Comparison of ENCODE assay signal across 1 fruit fly cellular context in the genomic region with DNA sequence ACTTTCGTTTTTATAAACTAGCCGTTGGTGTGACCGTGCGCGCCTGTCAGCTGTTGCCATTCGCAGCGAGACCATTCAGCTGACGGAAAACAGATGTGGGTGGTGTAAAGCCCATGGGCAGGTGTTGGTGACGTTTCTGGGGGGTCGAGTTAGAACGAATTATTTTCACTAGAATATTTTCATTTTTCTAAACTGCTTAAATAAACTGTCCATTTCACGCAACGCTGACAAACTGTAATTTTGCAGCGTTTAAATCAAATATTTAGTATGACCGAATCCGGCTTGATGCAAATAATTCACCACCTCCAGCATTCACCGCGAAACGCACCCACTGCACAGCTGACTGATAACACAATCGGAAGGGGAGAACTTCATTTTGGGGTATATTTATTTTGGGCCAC.
TF ChIP-seq lines count a peak whose summit lies in the region.

A gene (minus strand): TSS at position 199 of the 401 bp plus-strand sequence.
A gene (plus strand): TSS at position 261 of the 401 bp plus-strand sequence.

TF ChIP-seq in whole organism, embryonic, 481 proteins besides CTCF, POLR2A, EP300 and RAD21 (continued from another document and continues in another):
- TF ChIP-seq CG31224 (GFP tag; IDR thresholded peaks at IDR 0.05; lab: Robert Waterston, UW) (peak; percentile 76), GATAe (GFP tag; conservative IDR thresholded peaks at IDR 0.05; lab: Robert Waterston, UW) (peak; percentile 83), CG14965 (GFP tag; optimal IDR thresholded peaks at IDR 0.05; lab: Kevin White, UChicago; ENCODE audit: borderline replicate concordance) (peak; percentile 28), CG10366 (GFP tag; IDR thresholded peaks at IDR 0.05; lab: Robert Waterston, UW) (peak; percentile 89), zfh2 (GFP tag; optimal IDR thresholded peaks at IDR 0.05; lab: Kevin White, UChicago) (peak; percentile 95), Mad (GFP tag; optimal IDR thresholded peaks at IDR 0.05; lab: Kevin White, UChicago) (peak; percentile 79), lov (optimal IDR thresholded peaks at IDR 0.05; lab: Kevin White, UChicago) (no peak), lov (GFP tag; IDR thresholded peaks at IDR 0.05; lab: Robert Waterston, UW) (peak; percentile 82), Bteb2 (GFP tag; optimal IDR thresholded peaks at IDR 0.05; lab: Kevin White, UChicago) (peak; percentile 86), CG3995 (GFP tag; optimal IDR thresholded peaks at IDR 0.05; lab: Kevin White, UChicago) (peak; percentile 18), Spps (tag; optimal IDR thresholded peaks at IDR 0.05; lab: Kevin White, UChicago) (peak; percentile 37), chm (GFP tag; IDR thresholded peaks at IDR 0.05; lab: Robert Waterston, UW) (peak; percentile 89), Sry-δ (GFP tag; optimal IDR thresholded peaks at IDR 0.05; lab: Kevin White, UChicago) (peak; percentile 68), Six4 (GFP tag; optimal IDR thresholded peaks at IDR 0.05; lab: Kevin White, UChicago) (peak; percentile 75), tap (tag; optimal IDR thresholded peaks at IDR 0.05; lab: Kevin White, UChicago) (peak; percentile 31), Hey (tag; optimal IDR thresholded peaks at IDR 0.05; lab: Kevin White, UChicago) (no peak), CHES-1-like (GFP tag; optimal IDR thresholded peaks at IDR 0.05; lab: Kevin White, UChicago) (peak; percentile 93), CG10543 (GFP tag; optimal IDR thresholded peaks at IDR 0.05; lab: Kevin White, UChicago) (peak; percentile 76), CG14710 (tag; optimal IDR thresholded peaks at IDR 0.05; lab: Kevin White, UChicago) (peak; percentile 79), CG30020 (tag; optimal IDR thresholded peaks at IDR 0.05; lab: Kevin White, UChicago) (peak; percentile 44), dysf (GFP tag; IDR thresholded peaks at IDR 0.05; lab: Robert Waterston, UW) (peak; percentile 89), CG7928 (GFP tag; optimal IDR thresholded peaks at IDR 0.05; lab: Kevin White, UChicago) (peak; percentile 31), dmrt99B (tag; optimal IDR thresholded peaks at IDR 0.05; lab: Kevin White, UChicago) (peak; percentile 72), CG17186 (GFP tag; optimal IDR thresholded peaks at IDR 0.05; lab: Kevin White, UChicago) (peak; percentile 80), HLH54F (GFP tag; optimal IDR thresholded peaks at IDR 0.05; lab: Kevin White, UChicago) (peak; percentile 91), CG4707 (GFP tag; optimal IDR thresholded peaks at IDR 0.05; lab: Kevin White, UChicago) (no peak), CG4328 (GFP tag; optimal IDR thresholded peaks at IDR 0.05; lab: Kevin White, UChicago) (peak; percentile 61), btn (GFP tag; optimal IDR thresholded peaks at IDR 0.05; lab: Kevin White, UChicago) (peak; percentile 25), CG13894 (tag; optimal IDR thresholded peaks at IDR 0.05; lab: Kevin White, UChicago) (peak; percentile 68), CG12219 (GFP tag; optimal IDR thresholded peaks at IDR 0.05; lab: Kevin White, UChicago) (peak; percentile 62), crol (GFP tag; IDR thresholded peaks at IDR 0.05; lab: Robert Waterston, UW) (peak; percentile 43; the same call in 1 of the 2 replicates), crc (GFP tag; optimal IDR thresholded peaks at IDR 0.05; lab: Kevin White, UChicago) (peak; percentile 84), chinmo (GFP tag; IDR thresholded peaks at IDR 0.05; lab: Robert Waterston, UW; ENCODE audit: partially characterized antibody) (0 out of 4 replicates have a peak, but pooled peaks have one; percentile 27), nau (GFP tag; optimal IDR thresholded peaks at IDR 0.05; lab: Kevin White, UChicago) (no peak), gsb-n (tag; optimal IDR thresholded peaks at IDR 0.05; lab: Kevin White, UChicago) (peak; percentile 55), dan (GFP tag; IDR thresholded peaks at IDR 0.05; lab: Robert Waterston, UW) (no peak), Nf-YA (GFP tag; IDR thresholded peaks at IDR 0.05; lab: Robert Waterston, UW) (peak; percentile 79), ewg (GFP tag; optimal IDR thresholded peaks at IDR 0.05; lab: Kevin White, UChicago) (peak; percentile 72), CG13123 (GFP tag; optimal IDR thresholded peaks at IDR 0.05; lab: Kevin White, UChicago) (peak; percentile 71), h (optimal IDR thresholded peaks at IDR 0.05; lab: Kevin White, UChicago) (no peak), sna (GFP tag; IDR thresholded peaks at IDR 0.05; lab: Robert Waterston, UW; ENCODE audit: partially characterized antibody) (no peak), CG9215 (GFP tag; IDR thresholded peaks at IDR 0.05; lab: Robert Waterston, UW) (peak; percentile 86), Tbp (GFP tag; optimal IDR thresholded peaks at IDR 0.05; lab: Kevin White, UChicago) (no peak), CG10147 (GFP tag; optimal IDR thresholded peaks at IDR 0.05; lab: Kevin White, UChicago) (peak; percentile 70), CG34422 (GFP tag; IDR thresholded peaks at IDR 0.05; lab: Robert Waterston, UW) (peak; percentile 94), nerfin-1 (tag; optimal IDR thresholded peaks at IDR 0.05; lab: Kevin White, UChicago) (peak; percentile 57), CG32772 (GFP tag; IDR thresholded peaks at IDR 0.05; lab: Robert Waterston, UW) (peak; percentile 90), CG12391 (tag; optimal IDR thresholded peaks at IDR 0.05; lab: Kevin White, UChicago) (peak; percentile 80), CG10267 (tag; optimal IDR thresholded peaks at IDR 0.05; lab: Kevin White, UChicago) (peak; percentile 71), CG3065 (GFP tag; optimal IDR thresholded peaks at IDR 0.05; lab: Kevin White, UChicago) (peak; percentile 70), CG6689 (GFP tag; IDR thresholded peaks at IDR 0.05; lab: Robert Waterston, UW) (peak; percentile 84), tin (GFP tag; optimal IDR thresholded peaks at IDR 0.05; lab: Kevin White, UChicago) (peak; percentile 77), fd102C (GFP tag; optimal IDR thresholded peaks at IDR 0.05; lab: Kevin White, UChicago) (no peak), CG10654 (GFP tag; optimal IDR thresholded peaks at IDR 0.05; lab: Kevin White, UChicago) (peak; percentile 71), ranshi (GFP tag; IDR thresholded peaks at IDR 0.05; lab: Robert Waterston, UW) (peak; percentile 90), BEAF-32 (GFP tag; optimal IDR thresholded peaks at IDR 0.05; lab: Kevin White, UChicago) (peak; percentile 49), toy (GFP tag; IDR thresholded peaks at IDR 0.05; lab: Robert Waterston, UW) (peak; percentile 76), CG15514 (GFP tag; optimal IDR thresholded peaks at IDR 0.05; lab: Kevin White, UChicago) (peak; percentile 84), hbn (GFP tag; IDR thresholded peaks at IDR 0.05; lab: Robert Waterston, UW; ENCODE audit: partially characterized antibody) (no peak), CG4730 (GFP tag; IDR thresholded peaks at IDR 0.05; lab: Robert Waterston, UW) (peak; percentile 86), sens-2 (GFP tag; IDR thresholded peaks at IDR 0.05; lab: Robert Waterston, UW) (peak; percentile 70; the same call in 1 of the 2 replicates), Hmx (GFP tag; optimal IDR thresholded peaks at IDR 0.05; lab: Kevin White, UChicago) (peak; percentile 66), pum (GFP tag; optimal IDR thresholded peaks at IDR 0.05; lab: Kevin White, UChicago) (peak; percentile 91), CG8478 (optimal IDR thresholded peaks at IDR 0.05; lab: Kevin White, UChicago) (no peak), Dll (GFP tag; IDR thresholded peaks at IDR 0.05; lab: Robert Waterston, UW; ENCODE audit: partially characterized antibody) (no peak), gt (GFP tag; IDR thresholded peaks at IDR 0.05; lab: Robert Waterston, UW) (peak; percentile 68), dimm (GFP tag; IDR thresholded peaks at IDR 0.05; lab: Robert Waterston, UW) (0 out of 2 replicates have a peak, but pooled peaks have one; percentile 32), Optix (GFP tag; IDR thresholded peaks at IDR 0.05; lab: Robert Waterston, UW) (peak; percentile 88), Atf-2 (GFP tag; optimal IDR thresholded peaks at IDR 0.05; lab: Kevin White, UChicago) (peak; percentile 91), Ravus (GFP tag; IDR thresholded peaks at IDR 0.05; lab: Robert Waterston, UW) (peak; percentile 65), CG14667 (GFP tag; IDR thresholded peaks at IDR 0.05; lab: Robert Waterston, UW) (peak; percentile 84), Blimp-1 (GFP tag; optimal IDR thresholded peaks at IDR 0.05; lab: Kevin White, UChicago) (peak; percentile 92), Dad (GFP tag; optimal IDR thresholded peaks at IDR 0.05; lab: Kevin White, UChicago) (peak; percentile 89), CG8388 (GFP tag; optimal IDR thresholded peaks at IDR 0.05; lab: Kevin White, UChicago) (peak; percentile 71), CG9727 (GFP tag; optimal IDR thresholded peaks at IDR 0.05; lab: Kevin White, UChicago) (peak; percentile 80), CG4424 (GFP tag; optimal IDR thresholded peaks at IDR 0.05; lab: Kevin White, UChicago) (peak; percentile 84), CG13296 (GFP tag; optimal IDR thresholded peaks at IDR 0.05; lab: Kevin White, UChicago) (peak; percentile 69), sim (GFP tag; IDR thresholded peaks at IDR 0.05; lab: Robert Waterston, UW) (peak; percentile 62; the same call in 1 of the 2 replicates), HLHmδ (GFP tag; optimal IDR thresholded peaks at IDR 0.05; lab: Kevin White, UChicago) (no peak), HHEX (GFP tag; optimal IDR thresholded peaks at IDR 0.05; lab: Kevin White, UChicago) (peak; percentile 65), bowl (GFP tag; IDR thresholded peaks at IDR 0.05; lab: Robert Waterston, UW) (peak; percentile 79), CG2120 (GFP tag; optimal IDR thresholded peaks at IDR 0.05; lab: Kevin White, UChicago) (peak; percentile 96), NfI (GFP tag; optimal IDR thresholded peaks at IDR 0.05; lab: Kevin White, UChicago) (peak; percentile 85), stc (GFP tag; IDR thresholded peaks at IDR 0.05; lab: Robert Waterston, UW) (peak; percentile 92), schlank (tag; optimal IDR thresholded peaks at IDR 0.05; lab: Kevin White, UChicago) (peak; percentile 72), ro (GFP tag; IDR thresholded peaks at IDR 0.05; lab: Robert Waterston, UW) (peak; percentile 38; the same call in 1 of the 2 replicates), trh (GFP tag; optimal IDR thresholded peaks at IDR 0.05; lab: Kevin White, UChicago) (peak; percentile 61), peb (GFP tag; IDR thresholded peaks at IDR 0.05; lab: Robert Waterston, UW) (peak; percentile 77), CG10565 (GFP tag; optimal IDR thresholded peaks at IDR 0.05; lab: Kevin White, UChicago) (no peak), slbo (GFP tag; IDR thresholded peaks at IDR 0.05; lab: Robert Waterston, UW) (peak; percentile 95), tx (GFP tag; optimal IDR thresholded peaks at IDR 0.05; lab: Kevin White, UChicago) (peak; percentile 86), CG11247 (GFP tag; IDR thresholded peaks at IDR 0.05; lab: Robert Waterston, UW) (peak; percentile 90), CG5245 (GFP tag; optimal IDR thresholded peaks at IDR 0.05; lab: Kevin White, UChicago) (peak; percentile 71), Fer2 (tag; optimal IDR thresholded peaks at IDR 0.05; lab: Kevin White, UChicago) (peak; percentile 47), Eip74EF (GFP tag; optimal IDR thresholded peaks at IDR 0.05; lab: Kevin White, UChicago) (peak in 1 of 2 experiments; percentile 63), Deaf1 (tag; optimal IDR thresholded peaks at IDR 0.05; lab: Kevin White, UChicago) (peak; percentile 41), Ets97D (GFP tag; optimal IDR thresholded peaks at IDR 0.05; lab: Kevin White, UChicago) (peak; percentile 88), Ada2b (GFP tag; IDR thresholded peaks at IDR 0.05; lab: Robert Waterston, UW) (peak; percentile 88), CG17328 (GFP tag; IDR thresholded peaks at IDR 0.05; lab: Robert Waterston, UW) (peak; percentile 88), CG5180 (GFP tag; optimal IDR thresholded peaks at IDR 0.05; lab: Kevin White, UChicago) (peak; percentile 25), eyg (GFP tag; optimal IDR thresholded peaks at IDR 0.05; lab: Kevin White, UChicago) (peak; percentile 88), Opbp (GFP tag; IDR thresholded peaks at IDR 0.05; lab: Robert Waterston, UW; ENCODE audit: partially characterized antibody) (no peak), E2f1 (GFP tag; IDR thresholded peaks at IDR 0.05; lab: Robert Waterston, UW) (peak; percentile 89), ssp (GFP tag; IDR thresholded peaks at IDR 0.05; lab: Robert Waterston, UW) (peak; percentile 71), inv (GFP tag; IDR thresholded peaks at IDR 0.05; lab: Robert Waterston, UW; ENCODE audit: partially characterized antibody) (no peak), gcm2 (GFP tag; optimal IDR thresholded peaks at IDR 0.05; lab: Kevin White, UChicago) (peak; percentile 71), CG11560 (tag; IDR thresholded peaks at IDR 0.05; lab: Robert Waterston, UW) (peak; percentile 66; the same call in 2 of the 3 replicates), row (GFP tag; IDR thresholded peaks at IDR 0.05; lab: Robert Waterston, UW) (peak; percentile 95), CG12155 (GFP tag; optimal IDR thresholded peaks at IDR 0.05; lab: Kevin White, UChicago) (peak; percentile 92), Side (GFP tag; optimal IDR thresholded peaks at IDR 0.05; lab: Kevin White, UChicago) (peak; percentile 90), dm (GFP tag; optimal IDR thresholded peaks at IDR 0.05; lab: Kevin White, UChicago) (peak; percentile 85), tna (GFP tag; IDR thresholded peaks at IDR 0.05; lab: Robert Waterston, UW; ENCODE audit: partially characterized antibody) (no peak), MESR4 (GFP tag; optimal IDR thresholded peaks at IDR 0.05; lab: Kevin White, UChicago) (peak; percentile 55), CG7271 (tag; optimal IDR thresholded peaks at IDR 0.05; lab: Kevin White, UChicago) (peak; percentile 53), Hr78 (GFP tag; optimal IDR thresholded peaks at IDR 0.05; lab: Kevin White, UChicago) (no peak), Jarid2 (GFP tag; optimal IDR thresholded peaks at IDR 0.05; lab: Kevin White, UChicago) (peak; percentile 46), CG4617 (GFP tag; optimal IDR thresholded peaks at IDR 0.05; lab: Kevin White, UChicago; ENCODE audit: borderline replicate concordance) (peak; percentile 87), CG12104 (GFP tag; optimal IDR thresholded peaks at IDR 0.05; lab: Kevin White, UChicago) (peak; percentile 71), z (GFP tag; IDR thresholded peaks at IDR 0.05; lab: Robert Waterston, UW) (no peak), mirr (GFP tag; optimal IDR thresholded peaks at IDR 0.05; lab: Kevin White, UChicago) (peak; percentile 41), grn (GFP tag; optimal IDR thresholded peaks at IDR 0.05; lab: Kevin White, UChicago) (peak; percentile 22), Dp (GFP tag; optimal IDR thresholded peaks at IDR 0.05; lab: Kevin White, UChicago) (peak; percentile 57), CG43689 (GFP tag; IDR thresholded peaks at IDR 0.05; lab: Robert Waterston, UW) (peak; percentile 55), HLH4C (GFP tag; IDR thresholded peaks at IDR 0.05; lab: Robert Waterston, UW; ENCODE audit: partially characterized antibody) (peak; percentile 44; the same call in 2 of the 3 replicates)
